Worm (Caenorhabditis elegans): Measurements from ENCODE around the gene egl-20.

egl-20 gene

ce11 chrIV:9815432-9815831 lies at the start of gene egl-20:
TSS of gene egl-20 (minus strand) at chrIV:9815532.
- TF ChIP-seq eyg-1 (tag; optimal IDR thresholded peaks at IDR 0.05) (no peak), ceh-2 (tag; optimal IDR thresholded peaks at IDR 0.05) (no peak), K09A11.1 (tag; optimal IDR thresholded peaks at IDR 0.05; ENCODE audit: insufficient read depth) (no peak), hlh-15 (tag; optimal IDR thresholded peaks at IDR 0.05) (no peak), ceh-31 (tag; optimal IDR thresholded peaks at IDR 0.05) (no peak), syd-9 (tag; optimal IDR thresholded peaks at IDR 0.05) (no peak), unc-3 (GFP tag; conservative IDR thresholded peaks at IDR 0.05) (no peak), unc-3 (tag; optimal IDR thresholded peaks at IDR 0.05) (no peak), pag-3 (tag; optimal IDR thresholded peaks at IDR 0.05; ENCODE audit: borderline replicate concordance) (no peak), mec-3 (tag; optimal IDR thresholded peaks at IDR 0.05; ENCODE audit: borderline replicate concordance) (no peak), npax-4 (tag; optimal IDR thresholded peaks at IDR 0.05) (no peak), pax-1 (tag; optimal IDR thresholded peaks at IDR 0.05) (no peak), unc-55 (GFP tag; optimal IDR thresholded peaks at IDR 0.05) (no peak), pros-1 (tag; optimal IDR thresholded peaks at IDR 0.05) (no peak), sox-2 (GFP tag; IDR thresholded peaks at IDR 0.05) (no peak), ceh-24 (tag; optimal IDR thresholded peaks at IDR 0.05) (no peak)

- TF ChIP-seq hlh-30 (tag; optimal IDR thresholded peaks at IDR 0.05; ENCODE audit: insufficient read depth) (no peak), fkh-10 (GFP tag; optimal IDR thresholded peaks at IDR 0.05) (no peak), elt-4 (tag; optimal IDR thresholded peaks at IDR 0.05) (no peak), pha-2 (tag; optimal IDR thresholded peaks at IDR 0.05) (no peak), ceh-48 (tag; optimal IDR thresholded peaks at IDR 0.05) (no peak), ceh-24 (tag; optimal IDR thresholded peaks at IDR 0.05) (no peak), unc-3 (GFP tag; conservative IDR thresholded peaks at IDR 0.05) (no peak), unc-3 (tag; optimal IDR thresholded peaks at IDR 0.05) (no peak)
These were observed 49.4 kb upstream of the egl-20 start, which contains the start of the genes K07F5.15 and K07F5.22 for ce11 chrIV:9864778-9865177. TSS of gene K07F5.15 (plus strand) at chrIV:9865078. TSS of gene K07F5.22 (plus strand) at chrIV:9865078.

DNA sequence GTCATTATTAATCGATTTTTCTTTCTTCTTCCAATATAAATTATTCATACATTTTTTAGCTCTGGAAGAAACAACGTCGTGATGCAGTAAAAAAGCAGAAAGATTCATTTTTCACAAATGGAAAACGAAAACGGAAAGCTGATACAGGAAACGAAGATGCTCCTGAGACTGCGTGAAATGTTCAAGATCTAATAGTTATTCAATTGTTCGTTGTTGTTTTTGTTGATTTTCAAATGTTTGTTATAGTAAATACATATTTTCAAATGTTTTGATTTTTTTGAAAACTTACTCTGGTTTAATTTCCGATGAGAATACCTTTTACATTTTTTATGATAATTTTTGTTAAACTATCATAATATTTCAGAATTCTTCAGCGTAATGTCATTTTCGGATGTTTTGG lies 48.5 kb upstream of the egl-20 start, which contains the start of gene K07F5.16:
Gene K07F5.16, plus strand, starts transcription at position 301 of the 400 bp plus-strand sequence.
- TF ChIP-seq T23F11.4 (GFP tag; optimal IDR thresholded peaks at IDR 0.05) (no peak), F13H6.1 (tag; optimal IDR thresholded peaks at IDR 0.05) (no peak), nhr-232 (tag; optimal IDR thresholded peaks at IDR 0.05) (no peak), dmd-4 (tag; optimal IDR thresholded peaks at IDR 0.05; ENCODE audit: borderline replicate concordance) (no peak), mec-3 (tag; optimal IDR thresholded peaks at IDR 0.05; ENCODE audit: borderline replicate concordance) (no peak), hlh-13 (GFP tag; optimal IDR thresholded peaks at IDR 0.05) (no peak), elt-2 (tag; optimal IDR thresholded peaks at IDR 0.05) (no peak), ceh-48 (tag; optimal IDR thresholded peaks at IDR 0.05) (no peak), pha-2 (tag; optimal IDR thresholded peaks at IDR 0.05) (no peak)

ce11 chrIV:9861921-9862320 lies 46.6 kb upstream of the egl-20 start, which contains the start of gene K07F5.14:
TSS of gene K07F5.14 (plus strand) at chrIV:9862221.
- no peak for TF ChIP-seq unc-55 (GFP tag; optimal IDR thresholded peaks at IDR 0.05)
- TF ChIP-seq tbx-7 (tag; optimal IDR thresholded peaks at IDR 0.05), result no peak
- TF ChIP-seq hlh-13 (GFP tag; optimal IDR thresholded peaks at IDR 0.05), result no peak
- TF ChIP-seq tbx-2 (tag; optimal IDR thresholded peaks at IDR 0.05), result no peak
- no peak for TF ChIP-seq ceh-14 (tag; optimal IDR thresholded peaks at IDR 0.05)
- TF ChIP-seq unc-86 (tag; optimal IDR thresholded peaks at IDR 0.05), result no peak
- no peak for TF ChIP-seq Y22D7AL.16 (tag; optimal IDR thresholded peaks at IDR 0.05)
- TF ChIP-seq C08G9.2 (tag; optimal IDR thresholded peaks at IDR 0.05), result no peak
- no peak for TF ChIP-seq ztf-16 (tag; optimal IDR thresholded peaks at IDR 0.05)
- no peak for TF ChIP-seq T23F11.4 (GFP tag; optimal IDR thresholded peaks at IDR 0.05)
- TF ChIP-seq unc-3 (GFP tag; conservative IDR thresholded peaks at IDR 0.05), result no peak
- TF ChIP-seq unc-3 (tag; optimal IDR thresholded peaks at IDR 0.05), result no peak

ce11 chrIV:9858970-9859369 lies 43.6 kb upstream of the egl-20 start:
- no peak for TF ChIP-seq ceh-24 (tag; optimal IDR thresholded peaks at IDR 0.05)
- TF ChIP-seq nhr-232 (tag; optimal IDR thresholded peaks at IDR 0.05), result no peak
- no peak for TF ChIP-seq ref-2 (tag; optimal IDR thresholded peaks at IDR 0.05)
- TF ChIP-seq pha-2 (tag; optimal IDR thresholded peaks at IDR 0.05), result no peak
- TF ChIP-seq elt-2 (tag; optimal IDR thresholded peaks at IDR 0.05), result no peak
- TF ChIP-seq ceh-19 (GFP tag; optimal IDR thresholded peaks at IDR 0.05), result no peak
- TF ChIP-seq fkh-10 (GFP tag; optimal IDR thresholded peaks at IDR 0.05), result no peak
- TF ChIP-seq ceh-45 (GFP tag; IDR thresholded peaks at IDR 0.05), result no peak
- no peak for TF ChIP-seq ceh-30 (tag; optimal IDR thresholded peaks at IDR 0.05)
- TF ChIP-seq sox-4 (tag; optimal IDR thresholded peaks at IDR 0.05), result no peak
- TF ChIP-seq dve-1 (tag; optimal IDR thresholded peaks at IDR 0.05), result no peak
- TF ChIP-seq ttx-3 (tag; optimal IDR thresholded peaks at IDR 0.05), result no peak
- TF ChIP-seq Y22D7AL.16 (tag; optimal IDR thresholded peaks at IDR 0.05), result no peak

Measured in whole organism, late embryonic.